Worm (Caenorhabditis elegans) whole organism, mixed stage, embryonic: ENCODE results near the gene C05C12.4.

Experiments used
- ces-1 ChIP-seq: fragments of 150-350 bp; optimal IDR thresholded peaks from 2 replicates; lab custom pipeline; 2014; ENCODE audit warnings: missing biosample characterization, missing genetic modification reagents, missing genetic modification characterization
- cnd-1 ChIP-seq: fragments of 200-800 bp; sonication (Bioruptor generic); optimal IDR thresholded peaks from 2 replicates; lab custom pipeline; 2018; ENCODE audit warnings: mild to moderate bottlenecking, missing genetic modification characterization, missing compliant biosample characterization
- elt-3 ChIP-seq: fragments of 150-350 bp; optimal IDR thresholded peaks from 2 replicates; lab custom pipeline; 2014; ENCODE audit warnings: missing biosample characterization, missing genetic modification characterization
- lin-13 ChIP-seq: fragments of 150-350 bp; optimal IDR thresholded peaks from 2 replicates; lab custom pipeline; 2014; ENCODE audit warnings: missing biosample characterization, missing genetic modification characterization
- nhr-12 ChIP-seq: fragments of 150-350 bp; optimal IDR thresholded peaks from 2 replicates; lab custom pipeline; 2014; ENCODE audit warnings: missing biosample characterization, missing genetic modification characterization
- unc-62 ChIP-seq: fragments of 150-350 bp; optimal IDR thresholded peaks from 2 replicates; lab custom pipeline; 2014; ENCODE audit warnings: missing biosample characterization, missing genetic modification reagents, missing genetic modification characterization
- ztf-11 ChIP-seq: fragments of 150-350 bp; optimal IDR thresholded peaks from 2 replicates; lab custom pipeline; 2014; ENCODE audit warnings: missing biosample characterization, missing genetic modification characterization

- no peak for TF ChIP-seq ces-1
- no peak for TF ChIP-seq cnd-1 (tag; lab: Kevin White, UChicago)
- no peak for TF ChIP-seq nhr-12
- TF ChIP-seq elt-3 (tag; lab: Kevin White, UChicago): no peak
- no peak for TF ChIP-seq lin-13 (tag; lab: Kevin White, UChicago)
- TF ChIP-seq unc-62 (GFP tag; lab: Kevin White, UChicago): no peak
- TF ChIP-seq ztf-11 (tag; lab: Kevin White, UChicago): no peak
Measured at ce11 chrIV:11259485-11259972, 11.6 kb upstream of the C05C12.4 start, which contains the start of gene gtl-1.
